Worm (Caenorhabditis elegans) whole organism, L1 larva: ENCODE data around the gene ZK622.5.

Experiments used
- dpl-1 ChIP-seq, 3 experiments: fragments of 150-350 bp in 2 of 3; sonication (generic microtip) in 1 of 3; optimal IDR thresholded peaks; 2 replicates each; lab custom pipeline; 2014 to 2017; ENCODE audit warnings: missing biosample characterization in 3 of 3, missing genetic modification characterization in 3 of 3, missing genetic modification reagents in 3 of 3
- grh-1 ChIP-seq: fragments of 200-800 bp; sonication (Bioruptor generic); IDR thresholded peaks from 2 replicates; pipeline ENCODE4 v1.3.6; 2022; ENCODE audit warnings: missing genetic modification reagents, missing genetic modification characterization, missing compliant biosample characterization
- lsy-2 ChIP-seq, 2 experiments: fragments of 150-350 bp; optimal IDR thresholded peaks; 2 replicates each; lab custom pipeline; 2014; ENCODE audit warnings: missing biosample characterization in 2 of 2, missing genetic modification characterization in 2 of 2
- mdl-1 ChIP-seq, 2 experiments: fragments of 150-350 bp; optimal IDR thresholded peaks; 2 replicates each; lab custom pipeline; 2014 to 2017; ENCODE audit warnings: missing biosample characterization in 2 of 2, missing genetic modification characterization in 2 of 2, inconsistent platforms in 1 of 2
- nhr-12 ChIP-seq: sonication (generic microtip); optimal IDR thresholded peaks from 2 replicates; lab custom pipeline; 2017; ENCODE audit warnings: missing biosample characterization, missing genetic modification characterization
- nhr-19 ChIP-seq: fragments of 200-800 bp; sonication (Bioruptor generic); conservative IDR thresholded peaks from 2 replicates; pipeline ENCODE4 v1.3.6; 2022; ENCODE audit warnings: missing genetic modification characterization, missing compliant biosample characterization
- nhr-20 ChIP-seq: sonication (generic microtip); optimal IDR thresholded peaks from 2 replicates; lab custom pipeline; 2016; ENCODE audit warnings: mild to moderate bottlenecking, missing genetic modification characterization, missing compliant biosample characterization
- nhr-237 ChIP-seq: fragments of 150-350 bp; optimal IDR thresholded peaks from 2 replicates; lab custom pipeline; 2014; ENCODE audit warnings: missing biosample characterization, missing genetic modification characterization
- snpc-4 ChIP-seq: fragments of 150-350 bp; optimal IDR thresholded peaks from 2 replicates; lab custom pipeline; 2014; ENCODE audit warnings: missing biosample characterization, missing genetic modification characterization
- zag-1 ChIP-seq: fragments of 150-350 bp; optimal IDR thresholded peaks from 2 replicates; lab custom pipeline; 2014; ENCODE audit warnings: missing biosample characterization, missing genetic modification characterization

DNA sequence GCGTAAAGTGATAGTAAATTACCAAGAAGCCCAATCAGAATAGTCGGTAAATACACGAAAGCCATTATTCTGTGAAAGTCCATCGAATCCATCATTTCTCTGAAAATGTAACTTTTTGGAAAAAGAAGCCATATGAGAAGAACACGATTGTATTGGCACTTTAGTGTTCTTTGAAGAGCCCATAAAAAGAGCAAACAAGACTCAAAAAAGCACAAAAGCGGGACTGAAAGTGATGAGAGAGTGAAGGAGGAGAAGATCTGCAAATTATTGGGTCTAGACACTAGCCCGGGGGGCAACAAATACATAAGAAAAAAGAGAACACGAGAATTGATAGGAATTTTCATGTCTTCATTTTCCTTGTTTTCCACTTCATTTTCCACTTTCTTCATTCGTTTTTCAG is 33.8 kb upstream of the ZK622.5 start, which contains the start of gene frpr-4:
- TF ChIP-seq nhr-237 (tag; lab: Kevin White, UChicago) (no peak), zag-1 (no peak), nhr-19 (no peak), nhr-12 (tag; lab: Kevin White, UChicago) (no peak), grh-1 (GFP tag; lab: Robert Waterston, UW) (no peak), lsy-2 (tag; optimal IDR thresholded peaks at IDR 0.05; lab: Kevin White, UChicago) (no peak), snpc-4 (tag; lab: Kevin White, UChicago) (no peak), nhr-20 (tag; lab: Kevin White, UChicago) (no peak), mdl-1 (tag; optimal IDR thresholded peaks at IDR 0.05; lab: Kevin White, UChicago) (no peak), dpl-1 (GFP tag; optimal IDR thresholded peaks at IDR 0.05; lab: Kevin White, UChicago) (no peak)
